Fruit fly (Drosophila melanogaster) whole organism, pupa: ENCODE measurements around the gene CG32428.
"Not testable (repeated sequence)": the region's sequence is repeated elsewhere in the genome, so short reads cannot be mapped to it uniquely, and the experiment has no call there.

Experiments
- CG12605 ChIP-seq: fragments of 200-800 bp; sonication (Bioruptor generic); IDR thresholded peaks from 2 replicates; pipeline ENCODE4 v1.3.6; 2022; ENCODE audit warnings: missing biosample characterization, missing genetic modification characterization
- CG13204 ChIP-seq: fragments of 200-800 bp; sonication (Bioruptor generic); optimal IDR thresholded peaks from 2 replicates; lab custom pipeline; 2018; ENCODE audit warnings: missing biosample characterization, mild to moderate bottlenecking, missing genetic modification characterization, moderate library complexity
- CG14655 ChIP-seq: fragments of 200-800 bp; sonication (Bioruptor generic); optimal IDR thresholded peaks from 3 replicates; lab custom pipeline; 2017; ENCODE audit warnings: mild to moderate bottlenecking, missing biosample characterization, missing genetic modification reagents, missing genetic modification characterization
- CG34367 ChIP-seq: fragments of 200-800 bp; sonication (Bioruptor generic); optimal IDR thresholded peaks from 2 replicates; lab custom pipeline; 2018; ENCODE audit warnings: missing biosample characterization, mild to moderate bottlenecking, missing genetic modification characterization
- CG4496 ChIP-seq: fragments of 200-800 bp; sonication (Bioruptor generic); IDR thresholded peaks from 3 replicates; pipeline ENCODE4 v1.3.6; 2022; ENCODE audit warnings: missing biosample characterization, missing genetic modification characterization
- CG8159 ChIP-seq: fragments of 200-800 bp; sonication (Bioruptor generic); optimal IDR thresholded peaks from 3 replicates; lab custom pipeline; 2018; ENCODE audit warnings: missing biosample characterization, mild to moderate bottlenecking, missing genetic modification characterization, moderate library complexity
- CG8301 ChIP-seq: fragments of 200-800 bp; sonication (Bioruptor generic); optimal IDR thresholded peaks from 2 replicates; lab custom pipeline; 2018; ENCODE audit warnings: missing biosample characterization, mild to moderate bottlenecking, missing genetic modification characterization
- D1 ChIP-seq: fragments of 200-800 bp; sonication (Bioruptor generic); optimal IDR thresholded peaks from 2 replicates; lab custom pipeline; 2018; ENCODE audit warnings: missing biosample characterization, mild to moderate bottlenecking, missing genetic modification characterization, moderate library complexity
- EcR ChIP-seq: fragments of 200-800 bp; sonication (Bioruptor generic); optimal IDR thresholded peaks from 3 replicates; lab custom pipeline; 2019; ENCODE audit warnings: missing biosample characterization, missing genetic modification characterization, mild to moderate bottlenecking, moderate library complexity, missing genetic modification reagents
- Ets98B ChIP-seq: fragments of 200-800 bp; sonication (Bioruptor generic); IDR thresholded peaks from 2 replicates; pipeline ENCODE4 v1.3.6; 2022; ENCODE audit warnings: missing biosample characterization, missing genetic modification characterization
- Pif1A ChIP-seq: fragments of 200-800 bp; sonication (Bioruptor generic); optimal IDR thresholded peaks from 3 replicates; lab custom pipeline; 2016; ENCODE audit warnings: missing biosample characterization, missing genetic modification characterization
- Pif1B ChIP-seq: fragments of 200-800 bp; sonication (Bioruptor generic); optimal IDR thresholded peaks from 3 replicates; lab custom pipeline; 2016; ENCODE audit warnings: missing biosample characterization, missing genetic modification characterization
- fd96Ca ChIP-seq: fragments of 200-800 bp; sonication (Bioruptor generic); IDR thresholded peaks from 3 replicates; pipeline ENCODE4 v1.3.6; 2022; ENCODE audit warnings: missing biosample characterization, missing genetic modification characterization
- rn ChIP-seq: fragments of 200-800 bp; sonication (Bioruptor generic); IDR thresholded peaks from 2 replicates; pipeline ENCODE4 v1.3.6; 2022; ENCODE audit warnings: missing biosample characterization, missing genetic modification characterization

- not testable (repeated sequence) for TF ChIP-seq Ets98B (GFP tag; lab: Robert Waterston, UW); CG8301 (tag; lab: Kevin White, UChicago); D1; Pif1B (GFP tag; lab: Kevin White, UChicago); CG8159; CG34367 (tag; lab: Kevin White, UChicago); rn (GFP tag; lab: Robert Waterston, UW); EcR (GFP tag; lab: Kevin White, UChicago); CG14655 (GFP tag; lab: Kevin White, UChicago); Pif1A (GFP tag; lab: Kevin White, UChicago); CG12605 (GFP tag; lab: Robert Waterston, UW); fd96Ca; CG4496 (GFP tag; lab: Robert Waterston, UW); CG13204 (GFP tag; lab: Kevin White, UChicago)
Measured at dm6 chr3L:20503886-20504285, 30.4 kb upstream of the CG32428 start, which contains the start of gene CG17637.
